Worm (Caenorhabditis elegans) whole organism, L4 larva: ENCODE measurements around the gene set-13.

ENCODE experiments used
- F44E2.7 ChIP-seq: fragments of 200-800 bp; sonication (Bioruptor generic); IDR thresholded peaks from 2 replicates; pipeline ENCODE4 v2.1.2; 2022; ENCODE audit warnings: missing genetic modification characterization, missing compliant biosample characterization
- F49E8.2 ChIP-seq: sonication (generic microtip); optimal IDR thresholded peaks from 2 replicates; lab custom pipeline; 2016; ENCODE audit warnings: missing compliant biosample characterization, mild to moderate bottlenecking, missing genetic modification characterization, borderline replicate concordance
- Y105C5A.15 ChIP-seq: fragments of 200-800 bp; sonication (Bioruptor generic); IDR thresholded peaks from 2 replicates; pipeline ENCODE4 v1.3.6; 2022; ENCODE audit warnings: missing genetic modification characterization, missing compliant biosample characterization
- aha-1 ChIP-seq: fragments of 150-350 bp; peaks from one replicate; lab custom pipeline; 2014; ENCODE audit warnings: missing biosample characterization, missing genetic modification characterization
- arid-1 ChIP-seq: fragments of 200-800 bp; sonication (Bioruptor generic); conservative IDR thresholded peaks from 2 replicates; pipeline ENCODE4 v1.3.6; 2022; ENCODE audit warnings: missing genetic modification reagents, missing genetic modification characterization, missing compliant biosample characterization
- attf-4 ChIP-seq: sonication (generic microtip); optimal IDR thresholded peaks from 3 replicates; lab custom pipeline; 2017; ENCODE audit warnings: missing biosample characterization, missing genetic modification characterization
- ces-1 ChIP-seq: fragments of 150-350 bp; sonication (generic microtip); optimal IDR thresholded peaks from 4 replicates; lab custom pipeline; 2014; ENCODE audit warnings: missing biosample characterization, missing genetic modification reagents, missing genetic modification characterization
- daf-16 ChIP-seq, 3 experiments: sonication (generic microtip); optimal IDR thresholded peaks; 2 replicates each; lab custom pipeline; 2016 to 2017; ENCODE audit warnings: missing genetic modification characterization in 3 of 3, missing genetic modification reagents in 3 of 3, mild to moderate bottlenecking in 2 of 3, missing compliant biosample characterization in 2 of 3, missing biosample characterization in 1 of 3, moderate library complexity in 1 of 3
- daf-8 ChIP-seq: fragments of 200-800 bp; sonication (Bioruptor generic); IDR thresholded peaks from 2 replicates; pipeline ENCODE4 v1.3.6; 2022; ENCODE audit warnings: missing genetic modification characterization, missing compliant biosample characterization
- dmd-8 ChIP-seq: fragments of 200-800 bp; sonication (Bioruptor generic); IDR thresholded peaks from 2 replicates; pipeline ENCODE4 v1.3.6; 2022; ENCODE audit warnings: missing genetic modification characterization, missing compliant biosample characterization
- duxl-1 ChIP-seq: sonication (generic microtip); optimal IDR thresholded peaks from 2 replicates; lab custom pipeline; 2016; ENCODE audit warnings: mild to moderate bottlenecking, missing genetic modification characterization, moderate library complexity, missing compliant biosample characterization; ENCODE audit not compliant: poor library complexity
- hif-1 ChIP-seq, 2 experiments: sonication (generic microtip); optimal IDR thresholded peaks; 2 replicates each; lab custom pipeline; 2016 to 2017; ENCODE audit warnings: missing compliant biosample characterization in 2 of 2, missing genetic modification characterization in 2 of 2, missing genetic modification reagents in 2 of 2, missing genotype in 2 of 2, mild to moderate bottlenecking in 1 of 2
- hlh-30 ChIP-seq: sonication (generic microtip); optimal IDR thresholded peaks from 2 replicates; lab custom pipeline; 2017; ENCODE audit warnings: antibody characterized with exemption, mild to moderate bottlenecking, missing genetic modification characterization, missing compliant biosample characterization; ENCODE audit not compliant: insufficient read depth
- jun-1 ChIP-seq: fragments of 150-350 bp; optimal IDR thresholded peaks from 2 replicates; lab custom pipeline; 2014; ENCODE audit warnings: missing biosample characterization, missing genetic modification reagents, missing genetic modification characterization
- lim-7 ChIP-seq: fragments of 200-800 bp; sonication (Bioruptor generic); IDR thresholded peaks from 2 replicates; pipeline ENCODE4 v1.3.6; 2022; ENCODE audit warnings: missing genetic modification characterization, missing compliant biosample characterization
- lin-38 ChIP-seq: fragments of 200-800 bp; sonication (Bioruptor generic); IDR thresholded peaks from 2 replicates; pipeline ENCODE4 v1.3.6; 2022; ENCODE audit warnings: missing genetic modification reagents, missing genetic modification characterization, missing compliant biosample characterization
- mdl-1 ChIP-seq, 2 experiments: fragments of 150-350 bp in 1 of 2; sonication (generic microtip) in 1 of 2; optimal IDR thresholded peaks; 2 replicates each; lab custom pipeline; 2014 to 2017; ENCODE audit warnings: missing biosample characterization in 2 of 2, missing genetic modification characterization in 2 of 2
- mep-1 ChIP-seq: fragments of 150-350 bp; sonication (generic microtip); optimal IDR thresholded peaks from 3 replicates; lab custom pipeline; 2014; ENCODE audit warnings: missing biosample characterization, missing genetic modification characterization
- mes-2 ChIP-seq: sonication (generic microtip); optimal IDR thresholded peaks from 2 replicates; lab custom pipeline; 2016; ENCODE audit warnings: missing genotype, mild to moderate bottlenecking, missing genetic modification characterization, missing compliant biosample characterization; ENCODE audit not compliant: poor library complexity, severe bottlenecking
- nhr-28 ChIP-seq: fragments of 150-350 bp; optimal IDR thresholded peaks from 2 replicates; lab custom pipeline; 2014; ENCODE audit warnings: missing biosample characterization, missing genetic modification characterization
- nhr-41 ChIP-seq: fragments of 200-800 bp; sonication (Bioruptor generic); IDR thresholded peaks from 2 replicates; pipeline ENCODE4 v1.3.6; 2022; ENCODE audit warnings: missing genetic modification reagents, missing genetic modification characterization, missing compliant biosample characterization
- nhr-77 ChIP-seq: fragments of 150-350 bp; optimal IDR thresholded peaks from 2 replicates; lab custom pipeline; 2014; ENCODE audit warnings: missing biosample characterization, missing genetic modification characterization
- pha-4 ChIP-seq, 2 experiments: fragments of 150-350 bp in 1 of 2; fragments of 200-800 bp in 1 of 2; sonication (Bioruptor generic) in 1 of 2; IDR thresholded peaks in 1 of 2; optimal IDR thresholded peaks in 1 of 2; 2 replicates each; pipeline versions ENCODE4 v1.3.6 to Lab custom; 2014 to 2022; ENCODE audit warnings: missing genetic modification characterization in 2 of 2, missing genetic modification reagents in 2 of 2, missing biosample characterization in 1 of 2, missing compliant biosample characterization in 1 of 2
- pqm-1 ChIP-seq: sonication (generic microtip); optimal IDR thresholded peaks from 2 replicates; lab custom pipeline; 2017; ENCODE audit warnings: missing biosample characterization, missing genetic modification characterization
- saeg-2 ChIP-seq: fragments of 200-800 bp; sonication (Bioruptor generic); IDR thresholded peaks from 2 replicates; pipeline ENCODE4 v1.3.6; 2022; ENCODE audit warnings: missing genetic modification reagents, missing genetic modification characterization, missing compliant biosample characterization
- sdz-12 ChIP-seq: fragments of 200-800 bp; sonication (Bioruptor generic); optimal IDR thresholded peaks from 2 replicates; lab custom pipeline; 2018; ENCODE audit warnings: mild to moderate bottlenecking, missing genetic modification characterization, missing compliant biosample characterization
- set-16 ChIP-seq: fragments of 200-800 bp; sonication (Bioruptor generic); IDR thresholded peaks from 2 replicates; pipeline ENCODE4 v1.3.6; 2022; ENCODE audit warnings: missing genetic modification reagents, missing genetic modification characterization, missing compliant biosample characterization
- snpc-1.2 ChIP-seq: fragments of 200-800 bp; sonication (Bioruptor generic); IDR thresholded peaks from 2 replicates; pipeline ENCODE4 v1.3.6; 2022; ENCODE audit warnings: missing genetic modification reagents, missing genetic modification characterization, missing compliant biosample characterization
- spr-1 ChIP-seq: sonication (generic microtip); optimal IDR thresholded peaks from 2 replicates; lab custom pipeline; 2016; ENCODE audit warnings: mild to moderate bottlenecking, missing genetic modification characterization, missing compliant biosample characterization
- tag-97 ChIP-seq: fragments of 200-800 bp; sonication (Bioruptor generic); IDR thresholded peaks from 2 replicates; pipeline ENCODE4 v1.3.6; 2022; ENCODE audit warnings: missing genetic modification characterization, missing compliant biosample characterization
- unc-62 ChIP-seq, 3 experiments: fragments of 150-350 bp in 1 of 3; sonication (generic microtip); optimal IDR thresholded peaks in 2 of 3; peaks in 1 of 3; 1 replicate in 1 of 3; 2 replicates in 2 of 3; lab custom pipeline; 2014 to 2017; ENCODE audit warnings: missing biosample characterization in 3 of 3, missing genetic modification characterization in 3 of 3, missing genetic modification reagents in 3 of 3, missing genotype in 1 of 3
- ztf-11 ChIP-seq: fragments of 150-350 bp; optimal IDR thresholded peaks from 2 replicates; lab custom pipeline; 2014; ENCODE audit warnings: missing biosample characterization, missing genetic modification characterization

The set-13 gene

ce11 chrII:2826073-2826472, 9.3 kb downstream of the set-13 start, which contains the start of gene K12H6.5:
K12H6.5 (minus strand) TSS chrII:2826173.
- TF ChIP-seq nhr-77 (tag; lab: Kevin White, UChicago) (no peak), nhr-41 (GFP tag; lab: Robert Waterston, UW) (no peak), daf-16 (GFP tag; optimal IDR thresholded peaks at IDR 0.05; lab: Kevin White, UChicago) (no peak), daf-16 (tag; optimal IDR thresholded peaks at IDR 0.05; lab: Kevin White, UChicago) (no peak), pqm-1 (no peak), spr-1 (tag; lab: Kevin White, UChicago) (no peak), jun-1 (no peak), ztf-11 (no peak), daf-8 (GFP tag; lab: Robert Waterston, UW) (no peak), nhr-28 (tag; lab: Kevin White, UChicago) (no peak), saeg-2 (no peak), mdl-1 (tag; optimal IDR thresholded peaks at IDR 0.05; lab: Kevin White, UChicago) (no peak), F49E8.2 (tag; lab: Kevin White, UChicago) (no peak), Y105C5A.15 (GFP tag; lab: Robert Waterston, UW) (no peak)
- TF ChIP-seq, all 104 proteins: peak for 0

ce11 chrII:2827859-2828403, 11.2 kb downstream of the set-13 start, which contains the start of gene K12H6.8:
K12H6.8 (plus strand) TSS chrII:2827896.
- TF ChIP-seq lin-38 (no peak), daf-16 (GFP tag; optimal IDR thresholded peaks at IDR 0.05; lab: Kevin White, UChicago) (no peak), daf-16 (tag; optimal IDR thresholded peaks at IDR 0.05; lab: Kevin White, UChicago) (no peak), sdz-12 (GFP tag; lab: Kevin White, UChicago) (peak; percentile 45), arid-1 (GFP tag; lab: Robert Waterston, UW) (no peak), dmd-8 (GFP tag; lab: Robert Waterston, UW) (no peak), attf-4 (no peak), duxl-1 (tag; lab: Kevin White, UChicago) (peak; percentile 21), set-16 (GFP tag; lab: Robert Waterston, UW) (peak; percentile 72), mep-1 (tag; lab: Kevin White, UChicago) (no peak), hif-1 (tag; optimal IDR thresholded peaks at IDR 0.05; lab: Kevin White, UChicago) (no peak), mdl-1 (tag; optimal IDR thresholded peaks at IDR 0.05; lab: Kevin White, UChicago) (no peak)

- TF ChIP-seq sdz-12 (GFP tag; lab: Kevin White, UChicago) (no peak), pha-4 (GFP tag; IDR thresholded peaks at IDR 0.05; lab: Robert Waterston, UW) (no peak), pha-4 (tag; optimal IDR thresholded peaks at IDR 0.05; lab: Kevin White, UChicago) (no peak), mes-2 (tag; lab: Kevin White, UChicago) (no peak), aha-1 (peak; percentile 26), duxl-1 (tag; lab: Kevin White, UChicago) (no peak), ces-1 (no peak), unc-62 (GFP tag; optimal IDR thresholded peaks at IDR 0.05 in 1 of 2; lab: Kevin White, UChicago) (peak in 1 of 2 experiments; percentile 92), unc-62 (tag; optimal IDR thresholded peaks at IDR 0.05; lab: Kevin White, UChicago) (no peak)
- TF ChIP-seq, all 104 proteins: peak for 2
Observed at ce11 chrII:2829482-2829881, 12.7 kb downstream of the set-13 start.

- TF ChIP-seq snpc-1.2 (peak; percentile 40; the same call in 1 of the 2 replicates), arid-1 (GFP tag; lab: Robert Waterston, UW) (0 out of 2 replicates have a peak, but pooled peaks have one; percentile 19), hlh-30 (tag; lab: Kevin White, UChicago) (no peak), dmd-8 (GFP tag; lab: Robert Waterston, UW) (0 out of 2 replicates have a peak, but pooled peaks have one; percentile 21), tag-97 (GFP tag; lab: Robert Waterston, UW) (no peak), F44E2.7 (GFP tag; lab: Robert Waterston, UW) (0 out of 2 replicates have a peak, but pooled peaks have one; percentile 53), lim-7 (GFP tag; lab: Robert Waterston, UW) (peak; percentile 35; the same call in 1 of the 2 replicates)
Observed at ce11 chrII:2830144-2830543, 13.4 kb downstream of the set-13 start.
